Worm (Caenorhabditis elegans): ENCODE data around the gene F56A8.5.

F56A8.5 gene

DNA sequence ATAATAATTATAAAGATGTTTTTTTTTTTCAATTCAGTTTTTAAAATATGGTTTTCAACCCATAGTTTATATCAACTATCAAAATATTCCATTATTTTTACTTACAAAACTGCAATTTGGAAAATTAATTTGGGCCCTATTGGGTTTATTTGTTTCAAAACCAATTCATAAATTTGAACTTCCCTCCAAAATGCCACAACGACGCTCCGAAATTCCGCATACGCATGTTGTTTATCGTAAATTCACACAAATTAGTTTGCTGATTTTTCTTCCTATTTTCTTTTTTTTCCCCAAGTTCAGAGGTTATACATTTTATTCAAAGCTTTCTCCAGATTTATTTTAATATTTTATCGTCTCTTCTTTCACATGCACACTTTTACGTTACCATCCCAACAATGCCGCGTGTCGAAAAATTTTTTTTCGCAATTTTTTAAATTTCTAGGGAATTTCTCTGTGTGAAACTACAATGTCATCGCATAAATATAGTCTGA, 9.2 kb upstream of the F56A8.5 start, which contains the start of gene F56A8.3:
Gene F56A8.3, plus strand, starts transcription at position 441 of the 491 bp plus-strand sequence.
- peak; percentile 39 for TF ChIP-seq F13C5.2 (tag; optimal IDR thresholded peaks at IDR 0.05)
- no peak for TF ChIP-seq B0310.2 (tag; optimal IDR thresholded peaks at IDR 0.05)

DNA sequence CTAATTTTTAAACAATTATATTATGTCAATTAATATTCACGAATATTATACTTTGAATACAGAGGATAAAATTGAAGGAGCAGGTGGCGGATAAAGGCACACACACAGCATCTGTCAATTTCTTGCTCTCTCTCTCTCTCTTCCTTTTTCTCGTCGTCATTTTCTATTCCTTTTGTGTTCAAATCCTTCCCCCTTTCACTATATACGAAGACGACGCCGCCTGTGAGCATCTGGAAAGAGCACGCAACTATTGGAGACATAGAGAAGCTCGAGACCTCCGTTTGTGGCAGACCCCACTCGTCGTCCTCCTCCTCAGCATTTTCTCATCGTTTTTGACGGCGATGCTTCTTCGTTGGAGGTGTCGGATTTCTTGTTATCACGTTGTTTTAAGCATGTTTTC, 7.5 kb upstream of the F56A8.5 start:
- TF ChIP-seq ama-1 (optimal IDR thresholded peaks at IDR 0.05), result no peak
- no peak for TF ChIP-seq hnd-1 (tag; optimal IDR thresholded peaks at IDR 0.05)
- peak; percentile 30 for TF ChIP-seq hmg-4 (GFP tag; optimal IDR thresholded peaks at IDR 0.05)

DNA sequence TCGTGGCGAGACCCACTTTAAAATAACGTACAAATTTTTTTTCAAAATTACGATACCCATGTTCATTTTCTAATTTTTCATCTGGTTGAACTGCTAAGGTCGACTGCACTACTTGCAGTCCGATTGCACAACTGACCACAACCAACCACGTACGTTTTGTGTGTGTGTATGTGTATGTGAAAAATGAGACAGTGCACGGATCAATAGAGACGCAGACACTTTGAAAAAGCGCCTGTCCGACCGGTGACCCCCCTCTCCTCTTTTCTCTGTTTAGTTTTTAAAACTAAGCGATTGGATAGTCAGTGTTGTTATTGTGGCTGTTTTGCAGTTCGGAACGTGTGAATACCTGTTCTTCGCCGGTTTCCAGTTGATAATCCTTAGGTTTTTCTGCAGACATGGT, 6.9 kb upstream of the F56A8.5 start:
- TF ChIP-seq pes-1 (GFP tag; IDR thresholded peaks at IDR 0.05) (0 out of 2 replicates have a peak, but pooled peaks have one; percentile 25), ets-7 (tag; optimal IDR thresholded peaks at IDR 0.05) (no peak)

DNA sequence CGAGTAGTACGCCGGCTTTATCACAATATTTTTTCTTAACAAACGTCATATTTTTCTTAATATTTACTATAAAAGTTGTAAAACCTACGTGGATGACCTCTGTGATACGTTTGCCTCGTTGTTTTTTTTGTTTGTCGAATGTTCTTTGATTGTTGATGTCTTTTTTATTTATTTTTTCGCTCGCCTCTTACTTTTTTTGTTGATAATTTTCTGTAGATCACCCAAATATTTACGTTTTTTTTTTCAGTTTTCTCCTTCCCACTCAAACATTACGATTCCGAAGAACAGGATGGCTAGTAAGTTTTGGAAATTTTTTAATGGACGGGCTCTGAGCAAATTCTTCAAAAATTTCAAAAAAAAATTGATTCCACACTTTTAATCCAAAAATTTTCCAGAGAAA, 5.3 kb upstream of the F56A8.5 start:
- TF ChIP-seq tbx-11 (GFP tag; IDR thresholded peaks at IDR 0.05) (no peak), ceh-13 (GFP tag; optimal IDR thresholded peaks at IDR 0.05) (no peak), scrt-1 (GFP tag; IDR thresholded peaks at IDR 0.05) (no peak), tra-4 (tag; optimal IDR thresholded peaks at IDR 0.05) (no peak), flt-1 (GFP tag; IDR thresholded peaks at IDR 0.05) (no peak), hnd-1 (tag; optimal IDR thresholded peaks at IDR 0.05) (no peak), ceh-36 (tag; optimal IDR thresholded peaks at IDR 0.05) (no peak), hmbx-1 (tag; optimal IDR thresholded peaks at IDR 0.05) (no peak), pes-1 (GFP tag; IDR thresholded peaks at IDR 0.05) (no peak), hmg-4 (GFP tag; optimal IDR thresholded peaks at IDR 0.05) (no peak), F13C5.2 (tag; optimal IDR thresholded peaks at IDR 0.05) (no peak), B0310.2 (tag; optimal IDR thresholded peaks at IDR 0.05) (no peak)

DNA sequence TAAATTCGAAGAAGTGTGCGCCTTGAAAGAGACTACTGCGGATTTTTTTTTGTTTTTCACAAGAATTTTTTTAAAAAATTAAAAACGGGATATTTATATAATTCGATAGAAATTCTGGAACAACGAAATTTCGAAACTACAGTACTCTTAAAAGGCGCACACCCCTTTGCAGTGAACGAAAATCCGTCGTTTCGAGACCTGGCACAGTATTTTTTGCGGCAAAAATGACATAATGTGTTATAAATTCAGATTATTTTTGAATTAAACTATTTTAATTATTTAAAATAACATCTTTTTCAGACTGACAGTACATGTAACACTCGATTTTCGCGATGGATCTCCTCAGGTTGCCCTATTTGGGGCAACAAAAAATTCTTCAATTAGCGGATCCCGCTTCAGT, 2.7 kb upstream of the F56A8.5 start, which contains the start of gene F56A8.4:
Gene F56A8.4, plus strand, starts transcription at position 301 of the 400 bp plus-strand sequence.
- no peak for TF ChIP-seq pes-1 (GFP tag; IDR thresholded peaks at IDR 0.05)
- no peak for TF ChIP-seq ama-1 (optimal IDR thresholded peaks at IDR 0.05)

DNA sequence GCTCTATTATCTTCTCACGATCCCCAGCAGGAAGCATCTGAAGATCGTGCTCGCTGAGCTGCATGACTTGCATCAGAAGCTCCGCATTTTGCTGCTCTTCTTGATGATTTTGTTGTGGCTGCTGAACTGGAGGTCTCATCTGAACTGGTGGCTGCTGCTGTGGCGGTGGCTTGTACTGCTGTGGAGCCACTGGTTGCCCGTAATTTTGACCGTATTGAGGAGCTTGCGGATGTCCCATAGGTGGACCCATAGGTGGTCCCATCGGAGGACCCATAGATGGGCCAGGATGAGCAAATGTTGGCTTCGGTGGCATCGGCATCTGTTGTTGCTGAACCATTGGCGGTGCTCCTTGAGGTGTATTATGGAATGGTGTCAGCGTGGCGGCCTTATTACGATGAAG, 1.4 kb downstream of the F56A8.5 start:
- TF ChIP-seq ceh-13 (GFP tag; optimal IDR thresholded peaks at IDR 0.05) (no peak), hmg-4 (GFP tag; optimal IDR thresholded peaks at IDR 0.05) (no peak), B0310.2 (tag; optimal IDR thresholded peaks at IDR 0.05) (no peak), tbx-37 (GFP tag; conservative IDR thresholded peaks at IDR 0.05) (no peak)

DNA sequence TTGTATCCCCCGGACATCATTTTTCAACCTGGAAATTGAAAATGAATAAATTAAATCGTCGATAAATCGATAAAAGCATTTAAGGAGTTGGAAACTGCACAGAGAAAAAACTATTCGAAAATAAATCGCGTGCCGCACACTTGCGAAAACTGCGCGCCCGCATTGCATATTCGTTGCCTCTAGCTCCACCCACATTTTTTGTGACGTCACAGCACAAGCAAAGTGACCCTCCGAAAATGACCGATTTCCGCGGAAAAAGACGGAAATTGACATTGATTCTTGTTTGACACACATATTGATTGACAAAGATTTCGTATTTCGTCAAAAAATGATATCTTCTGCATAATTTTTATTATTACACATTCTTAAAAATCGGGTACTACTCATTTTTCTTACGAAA, 3.2 kb downstream of the F56A8.5 start, which contains the start of gene cpf-2:
Gene cpf-2, minus strand, starts transcription at position 28 of the 400 bp plus-strand sequence.
- TF ChIP-seq hmbx-1 (tag; optimal IDR thresholded peaks at IDR 0.05), result peak; percentile 33
- TF ChIP-seq tbx-11 (GFP tag; IDR thresholded peaks at IDR 0.05), result peak; percentile 65; the same call in 1 of the 2 replicates
- peak; percentile 51 for TF ChIP-seq ceh-36 (tag; optimal IDR thresholded peaks at IDR 0.05)
- TF ChIP-seq tbx-37 (GFP tag; conservative IDR thresholded peaks at IDR 0.05), result peak; percentile 55; the same call in 1 of the 2 replicates
- TF ChIP-seq sea-1 (GFP tag; conservative IDR thresholded peaks at IDR 0.05), result peak; percentile 80
- TF ChIP-seq tra-4 (tag; optimal IDR thresholded peaks at IDR 0.05), result peak; percentile 12
- peak; percentile 33 for TF ChIP-seq B0310.2 (tag; optimal IDR thresholded peaks at IDR 0.05)
- no peak for TF ChIP-seq ets-7 (tag; optimal IDR thresholded peaks at IDR 0.05)
- TF ChIP-seq ceh-13 (GFP tag; optimal IDR thresholded peaks at IDR 0.05), result peak; percentile 33
- TF ChIP-seq pes-1 (GFP tag; IDR thresholded peaks at IDR 0.05), result peak; percentile 75
- peak; percentile 57; the same call in 1 of the 2 replicates for TF ChIP-seq scrt-1 (GFP tag; IDR thresholded peaks at IDR 0.05)
- TF ChIP-seq flt-1 (GFP tag; IDR thresholded peaks at IDR 0.05), result peak; percentile 64
- TF ChIP-seq hmg-4 (GFP tag; optimal IDR thresholded peaks at IDR 0.05), result peak; percentile 73
- no peak for TF ChIP-seq ama-1 (optimal IDR thresholded peaks at IDR 0.05)
- peak; percentile 93 for TF ChIP-seq F13C5.2 (tag; optimal IDR thresholded peaks at IDR 0.05)
- TF ChIP-seq hnd-1 (tag; optimal IDR thresholded peaks at IDR 0.05), result peak; percentile 13
- peak; percentile 44 for TF ChIP-seq aly-1 (tag; optimal IDR thresholded peaks at IDR 0.05)

DNA sequence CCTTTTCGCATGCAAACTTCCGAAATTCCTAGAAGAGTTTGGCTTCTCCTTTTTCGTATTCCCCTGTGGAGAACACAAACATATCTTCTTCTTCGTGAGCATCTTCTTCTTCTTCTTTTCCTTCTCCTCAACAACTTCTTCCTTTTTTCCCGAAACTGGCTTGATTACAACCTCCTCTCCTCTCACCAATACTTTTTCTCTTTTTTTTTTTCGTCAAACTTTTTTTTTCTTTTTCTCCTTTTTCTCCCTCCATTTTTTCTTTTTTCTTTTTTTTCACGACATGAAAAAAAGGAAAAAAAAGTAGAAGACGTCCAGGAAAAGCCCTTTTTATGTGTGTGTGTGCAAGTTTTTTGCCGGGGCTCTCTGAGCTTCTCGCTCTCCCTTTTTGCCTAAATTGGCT, 5.2 kb downstream of the F56A8.5 start:
- TF ChIP-seq ceh-36 (tag; optimal IDR thresholded peaks at IDR 0.05), result no peak

DNA sequence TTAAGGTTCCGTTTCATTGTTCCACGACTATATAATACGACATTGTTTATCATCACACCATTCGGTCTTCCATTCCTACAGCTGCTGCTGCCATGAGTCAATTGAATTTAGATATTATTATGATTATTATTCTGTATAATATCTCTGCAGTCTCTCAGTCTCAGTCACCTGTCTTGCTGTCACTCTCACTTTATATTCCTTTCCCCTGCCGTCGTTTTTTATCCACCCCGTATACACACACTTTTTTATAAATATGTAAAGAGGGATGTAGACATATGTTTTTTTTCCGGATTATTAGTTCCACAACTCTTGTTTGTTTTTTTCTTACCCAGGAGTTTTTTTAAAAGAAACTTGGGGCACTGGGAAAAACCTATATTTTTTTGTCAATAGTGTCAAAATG, 6.6 kb downstream of the F56A8.5 start:
- TF ChIP-seq hnd-1 (tag; optimal IDR thresholded peaks at IDR 0.05) (no peak), sea-1 (GFP tag; conservative IDR thresholded peaks at IDR 0.05) (no peak), B0310.2 (tag; optimal IDR thresholded peaks at IDR 0.05) (no peak), flt-1 (GFP tag; IDR thresholded peaks at IDR 0.05) (no peak), tbx-11 (GFP tag; IDR thresholded peaks at IDR 0.05) (no peak), scrt-1 (GFP tag; IDR thresholded peaks at IDR 0.05) (no peak), pes-1 (GFP tag; IDR thresholded peaks at IDR 0.05) (no peak), tra-4 (tag; optimal IDR thresholded peaks at IDR 0.05) (no peak), ets-7 (tag; optimal IDR thresholded peaks at IDR 0.05) (no peak), aly-1 (tag; optimal IDR thresholded peaks at IDR 0.05) (no peak), F13C5.2 (tag; optimal IDR thresholded peaks at IDR 0.05) (no peak), hmg-4 (GFP tag; optimal IDR thresholded peaks at IDR 0.05) (no peak)

Data from whole organism, early embryonic.